Fruit fly (Drosophila melanogaster) whole organism, embryonic: ENCODE data around the gene CG31259.

Experiments
- BEAF-32 ChIP-seq: fragments of 200-800 bp; sonication (Bioruptor generic); optimal IDR thresholded peaks from 3 replicates; lab custom pipeline; 2017; ENCODE audit warnings: missing biosample characterization, missing genetic modification characterization, mild to moderate bottlenecking, moderate library complexity, missing genetic modification reagents
- CG10543 ChIP-seq: fragments of 200-800 bp; sonication (Bioruptor generic); optimal IDR thresholded peaks from 3 replicates; lab custom pipeline; 2017; ENCODE audit warnings: missing biosample characterization, mild to moderate bottlenecking, missing genetic modification characterization, moderate library complexity
- CG10654 ChIP-seq: fragments of 200-800 bp; sonication (Bioruptor generic); optimal IDR thresholded peaks from 2 replicates; lab custom pipeline; 2016; ENCODE audit warnings: missing biosample characterization, missing genetic modification characterization
- CG14050 ChIP-seq: fragments of 200-800 bp; sonication (Bioruptor generic); IDR thresholded peaks from 3 replicates; pipeline ENCODE4 v1.3.6; 2022; ENCODE audit warnings: missing biosample characterization, missing genetic modification characterization
- CG14710 ChIP-seq: fragments of 200-800 bp; sonication (Bioruptor generic); optimal IDR thresholded peaks from 3 replicates; lab custom pipeline; 2019; ENCODE audit warnings: missing biosample characterization, mild to moderate bottlenecking, missing genetic modification characterization, moderate library complexity
- CG15073 ChIP-seq: fragments of 200-800 bp; sonication (Bioruptor generic); optimal IDR thresholded peaks from 2 replicates; lab custom pipeline; 2016; ENCODE audit warnings: missing biosample characterization, missing genetic modification characterization
- CG15696 ChIP-seq: fragments of 200-800 bp; sonication (Bioruptor generic); optimal IDR thresholded peaks from 2 replicates; lab custom pipeline; 2019; ENCODE audit warnings: missing biosample characterization, mild to moderate bottlenecking, missing genetic modification characterization, moderate library complexity
- CG1603 ChIP-seq: fragments of 200-800 bp; sonication (Bioruptor generic); optimal IDR thresholded peaks from 2 replicates; lab custom pipeline; 2019; ENCODE audit warnings: missing biosample characterization, mild to moderate bottlenecking, missing genetic modification characterization, moderate library complexity
- CG1832 ChIP-seq: fragments of 200-800 bp; sonication (Bioruptor generic); optimal IDR thresholded peaks from 2 replicates; lab custom pipeline; 2017; ENCODE audit warnings: missing biosample characterization, mild to moderate bottlenecking, missing genetic modification characterization, inconsistent platforms
- CG18599 ChIP-seq: fragments of 200-800 bp; sonication (Bioruptor generic); optimal IDR thresholded peaks from 3 replicates; lab custom pipeline; 2017; ENCODE audit warnings: missing biosample characterization, missing genetic modification characterization, mild to moderate bottlenecking, moderate library complexity, missing genetic modification reagents
- CG31365 ChIP-seq: fragments of 200-800 bp; sonication (Bioruptor generic); optimal IDR thresholded peaks from 2 replicates; lab custom pipeline; 2018; ENCODE audit warnings: missing biosample characterization, mild to moderate bottlenecking, missing genetic modification characterization
- CG5245 ChIP-seq: fragments of 200-800 bp; sonication (Bioruptor generic); optimal IDR thresholded peaks from 3 replicates; lab custom pipeline; 2016; ENCODE audit warnings: missing biosample characterization, missing genetic modification characterization
- CG5953 ChIP-seq: fragments of 200-800 bp; sonication (Bioruptor generic); IDR thresholded peaks from 2 replicates; pipeline ENCODE4 v1.3.6; 2022; ENCODE audit warnings: missing biosample characterization, missing genetic modification characterization
- CG7372 ChIP-seq: fragments of 200-800 bp; sonication (Bioruptor generic); IDR thresholded peaks from 2 replicates; pipeline ENCODE4 v1.3.6; 2022; ENCODE audit warnings: missing biosample characterization, missing genetic modification characterization
- CG7556 ChIP-seq: fragments of 200-800 bp; sonication (Bioruptor generic); optimal IDR thresholded peaks from 2 replicates; lab custom pipeline; 2017; ENCODE audit warnings: missing biosample characterization, mild to moderate bottlenecking, missing genetic modification characterization
- CG8281 ChIP-seq: fragments of 200-800 bp; sonication (Bioruptor generic); optimal IDR thresholded peaks from 2 replicates; lab custom pipeline; 2018; ENCODE audit warnings: missing biosample characterization, mild to moderate bottlenecking, missing genetic modification characterization, moderate library complexity
- CG8478 ChIP-seq: fragments of >200 bp; optimal IDR thresholded peaks from 2 replicates; lab custom pipeline; 2018
- CG9876 ChIP-seq: fragments of 200-800 bp; sonication (Bioruptor generic); optimal IDR thresholded peaks from 2 replicates; lab custom pipeline; 2016; ENCODE audit warnings: missing biosample characterization, missing genetic modification characterization
- CoRest ChIP-seq: fragments of 200-800 bp; sonication (Bioruptor generic); optimal IDR thresholded peaks from 3 replicates; lab custom pipeline; 2018; ENCODE audit warnings: missing biosample characterization, mild to moderate bottlenecking, missing genetic modification characterization, moderate library complexity
- Dbx ChIP-seq: fragments of 200-800 bp; sonication (Bioruptor generic); IDR thresholded peaks from 3 replicates; pipeline ENCODE4 v1.3.6; 2022; ENCODE audit warnings: missing biosample characterization, missing genetic modification characterization
- Drgx ChIP-seq: fragments of 200-800 bp; sonication (Bioruptor generic); IDR thresholded peaks from 2 replicates; pipeline ENCODE4 v1.3.6; 2022; ENCODE audit warnings: missing biosample characterization, missing genetic modification characterization
- Eip74EF ChIP-seq, 2 experiments: fragments of 200-800 bp in 1 of 2; fragments of >200 bp in 1 of 2; sonication (Bioruptor generic) in 1 of 2; optimal IDR thresholded peaks; 2 replicates each; lab custom pipeline; 2017 to 2019; ENCODE audit warnings: missing biosample characterization in 2 of 2, missing genetic modification characterization in 2 of 2, mild to moderate bottlenecking in 1 of 2, moderate library complexity in 1 of 2
- GATAe ChIP-seq: fragments of 200-800 bp; sonication (Bioruptor generic); conservative IDR thresholded peaks from 2 replicates; pipeline ENCODE4 v1.3.6; 2022; ENCODE audit warnings: missing biosample characterization, missing genetic modification characterization
- Gug ChIP-seq: fragments of 200-800 bp; sonication (Bioruptor generic); IDR thresholded peaks from 4 replicates; pipeline ENCODE4 v1.3.6; 2022; ENCODE audit warnings: missing biosample characterization, missing genetic modification characterization
- Hmr ChIP-seq: fragments of 200-800 bp; sonication (Bioruptor generic); optimal IDR thresholded peaks from 3 replicates; lab custom pipeline; 2017; ENCODE audit warnings: mild to moderate bottlenecking, missing biosample characterization, missing genetic modification reagents, missing genetic modification characterization
- Lhr ChIP-seq: fragments of 200-800 bp; sonication (Bioruptor generic); optimal IDR thresholded peaks from 3 replicates; lab custom pipeline; 2017; ENCODE audit warnings: mild to moderate bottlenecking, missing biosample characterization, missing genetic modification reagents, missing genetic modification characterization
- Ptx1 ChIP-seq: fragments of 200-800 bp; sonication (Bioruptor generic); IDR thresholded peaks from 2 replicates; pipeline ENCODE4 v1.3.6; 2022; ENCODE audit warnings: missing biosample characterization, missing genetic modification characterization
- Ravus ChIP-seq: fragments of 200-800 bp; sonication (Bioruptor generic); IDR thresholded peaks from 2 replicates; pipeline ENCODE4 v1.3.6; 2022; ENCODE audit warnings: missing biosample characterization, missing genetic modification characterization
- Rx ChIP-seq: fragments of 200-800 bp; sonication (Bioruptor generic); IDR thresholded peaks from 2 replicates; pipeline ENCODE4 v1.3.6; 2022; ENCODE audit warnings: missing biosample characterization, missing genetic modification characterization
- Spps ChIP-seq: fragments of 200-800 bp; sonication (Bioruptor generic); optimal IDR thresholded peaks from 2 replicates; lab custom pipeline; 2018; ENCODE audit warnings: missing biosample characterization, mild to moderate bottlenecking, missing genetic modification characterization
- Stat92E ChIP-seq, 3 experiments: fragments of >200 bp in 2 of 3; fragments of 200-800 bp in 1 of 3; sonication (Bioruptor generic) in 1 of 3; optimal IDR thresholded peaks; 2 replicates each; lab custom pipeline; 2017 to 2019; ENCODE audit warnings: missing biosample characterization in 3 of 3, missing genetic modification characterization in 3 of 3, mild to moderate bottlenecking in 1 of 3, moderate library complexity in 1 of 3
- Xrp1 ChIP-seq: fragments of 200-800 bp; sonication (Bioruptor generic); IDR thresholded peaks from 2 replicates; pipeline ENCODE4 v1.3.6; 2022; ENCODE audit warnings: missing biosample characterization, missing genetic modification characterization
- az2 ChIP-seq: fragments of 200-800 bp; sonication (Bioruptor generic); optimal IDR thresholded peaks from 3 replicates; lab custom pipeline; 2016; ENCODE audit warnings: missing biosample characterization, missing genetic modification characterization
- corto ChIP-seq: fragments of 200-800 bp; sonication (Bioruptor generic); optimal IDR thresholded peaks from 2 replicates; lab custom pipeline; 2016; ENCODE audit warnings: missing biosample characterization, mild to moderate bottlenecking, missing genetic modification characterization, moderate library complexity
- crol ChIP-seq: fragments of 200-800 bp; sonication (Bioruptor generic); IDR thresholded peaks from 2 replicates; pipeline ENCODE4 v1.3.6; 2022; ENCODE audit warnings: missing biosample characterization, missing genetic modification characterization
- crp ChIP-seq, 2 experiments: fragments of 200-800 bp; sonication (Bioruptor generic); optimal IDR thresholded peaks; 2 replicates in 1 of 2; 3 replicates in 1 of 2; lab custom pipeline; 2017; ENCODE audit warnings: missing biosample characterization in 2 of 2, missing genetic modification characterization in 2 of 2, mild to moderate bottlenecking in 1 of 2, moderate library complexity in 1 of 2
- da ChIP-seq: fragments of 200-800 bp; sonication (Bioruptor generic); optimal IDR thresholded peaks from 2 replicates; lab custom pipeline; 2016; ENCODE audit warnings: missing biosample characterization, missing genetic modification characterization
- disco-r ChIP-seq: fragments of 200-800 bp; sonication (Bioruptor generic); optimal IDR thresholded peaks from 2 replicates; lab custom pipeline; 2016; ENCODE audit warnings: missing biosample characterization, missing genetic modification characterization
- dmrt99B ChIP-seq: fragments of 200-800 bp; sonication (Bioruptor generic); optimal IDR thresholded peaks from 2 replicates; lab custom pipeline; 2018; ENCODE audit warnings: missing biosample characterization, mild to moderate bottlenecking, missing genetic modification characterization, moderate library complexity
- fd3F ChIP-seq: fragments of 200-800 bp; sonication (Bioruptor generic); optimal IDR thresholded peaks from 2 replicates; lab custom pipeline; 2018; ENCODE audit warnings: missing biosample characterization, mild to moderate bottlenecking, missing genetic modification characterization, moderate library complexity
- ftz-f1 ChIP-seq: fragments of 200-800 bp; sonication (Bioruptor generic); optimal IDR thresholded peaks from 2 replicates; lab custom pipeline; 2016; ENCODE audit warnings: missing biosample characterization, missing genetic modification characterization
- gem ChIP-seq: fragments of 200-800 bp; sonication (Bioruptor generic); optimal IDR thresholded peaks from 2 replicates; lab custom pipeline; 2019; ENCODE audit warnings: missing biosample characterization, mild to moderate bottlenecking, missing genetic modification characterization, moderate library complexity
- insv ChIP-seq, 2 experiments: fragments of 200-800 bp; sonication (Bioruptor generic); optimal IDR thresholded peaks; 3 replicates each; lab custom pipeline; 2016 to 2018; ENCODE audit warnings: missing biosample characterization in 2 of 2, missing genetic modification characterization in 2 of 2
- klu ChIP-seq: fragments of 200-800 bp; sonication (Bioruptor generic); IDR thresholded peaks from 2 replicates; pipeline ENCODE4 v1.3.6; 2022; ENCODE audit warnings: missing biosample characterization, missing genetic modification characterization
- lbe ChIP-seq: fragments of 200-800 bp; sonication (Bioruptor generic); optimal IDR thresholded peaks from 2 replicates; lab custom pipeline; 2016; ENCODE audit warnings: missing biosample characterization, mild to moderate bottlenecking, missing genetic modification characterization
- mirr ChIP-seq: fragments of 200-800 bp; sonication (Bioruptor generic); optimal IDR thresholded peaks from 3 replicates; lab custom pipeline; 2018; ENCODE audit warnings: missing biosample characterization, mild to moderate bottlenecking, missing genetic modification characterization
- oc ChIP-seq: fragments of 200-800 bp; sonication (Bioruptor generic); optimal IDR thresholded peaks from 2 replicates; lab custom pipeline; 2018; ENCODE audit warnings: missing biosample characterization, mild to moderate bottlenecking, missing genetic modification characterization, moderate library complexity
- tap ChIP-seq: fragments of 200-800 bp; optimal IDR thresholded peaks from 3 replicates; lab custom pipeline; 2019; ENCODE audit warnings: missing biosample characterization, mild to moderate bottlenecking, missing genetic modification characterization, moderate library complexity
- tio ChIP-seq: fragments of 200-800 bp; sonication (Bioruptor generic); optimal IDR thresholded peaks from 2 replicates; lab custom pipeline; 2017; ENCODE audit warnings: missing biosample characterization, missing genetic modification characterization, inconsistent platforms
- unc-4 ChIP-seq: fragments of 200-800 bp; sonication (Bioruptor generic); IDR thresholded peaks from 2 replicates; pipeline ENCODE4 v1.3.6; 2022; ENCODE audit warnings: missing biosample characterization, missing genetic modification characterization; ENCODE audit not compliant: partially characterized antibody
- zen ChIP-seq: fragments of 200-800 bp; sonication (Bioruptor generic); optimal IDR thresholded peaks from 3 replicates; lab custom pipeline; 2018; ENCODE audit warnings: missing biosample characterization, mild to moderate bottlenecking, missing genetic modification characterization, moderate library complexity

The CG31259 gene

dm6 chr3R:8517752-8518185 lies 6.0 kb upstream of the CG31259 start, which contains the start of gene CG11737 (continued):
- TF ChIP-seq az2 (GFP tag; lab: Kevin White, UChicago) = no peak
- no peak for TF ChIP-seq Hmr (GFP tag; lab: Kevin White, UChicago)
- TF ChIP-seq klu = no peak
- TF ChIP-seq Dbx (GFP tag; lab: Robert Waterston, UW) = no peak
- no peak for TF ChIP-seq Eip74EF (GFP tag; optimal IDR thresholded peaks at IDR 0.05; lab: Kevin White, UChicago)
- peak; percentile 8 for TF ChIP-seq zen (tag; lab: Kevin White, UChicago)
- peak; percentile 89 for TF ChIP-seq crol (GFP tag; lab: Robert Waterston, UW)
- no peak for TF ChIP-seq ftz-f1 (GFP tag; lab: Kevin White, UChicago)
- TF ChIP-seq insv (GFP tag; optimal IDR thresholded peaks at IDR 0.05; lab: Kevin White, UChicago) = no peak
- TF ChIP-seq Gug (GFP tag; lab: Robert Waterston, UW) = no peak
- no peak for TF ChIP-seq CG1832
- no peak for TF ChIP-seq Stat92E (GFP tag; optimal IDR thresholded peaks at IDR 0.05; lab: Kevin White, UChicago)
- TF ChIP-seq Ptx1 (GFP tag; lab: Robert Waterston, UW) = no peak
- TF ChIP-seq CG7372 (GFP tag; lab: Robert Waterston, UW) = no peak
- no peak for TF ChIP-seq oc (tag; lab: Kevin White, UChicago)
- no peak for TF ChIP-seq GATAe (GFP tag; lab: Robert Waterston, UW)
- TF ChIP-seq CG8478 (lab: Kevin White, UChicago) = no peak
- no peak for TF ChIP-seq CG10654 (GFP tag; lab: Kevin White, UChicago)
- no peak for TF ChIP-seq CG14710 (tag; lab: Kevin White, UChicago)
- TF ChIP-seq CG5953 = no peak
- TF ChIP-seq disco-r (GFP tag; lab: Kevin White, UChicago) = no peak
- no peak for TF ChIP-seq Lhr (GFP tag; lab: Kevin White, UChicago)
- TF ChIP-seq CoRest (tag; lab: Kevin White, UChicago) = no peak
- TF ChIP-seq dmrt99B (tag; lab: Kevin White, UChicago) = no peak
- peak; percentile 58 for TF ChIP-seq CG1603 (tag; lab: Kevin White, UChicago)
- no peak for TF ChIP-seq da (GFP tag; lab: Kevin White, UChicago)
- TF ChIP-seq CG15696 (tag; lab: Kevin White, UChicago) = no peak
- no peak; the same call in 1 of the 2 replicates for TF ChIP-seq Drgx
- TF ChIP-seq corto (GFP tag; lab: Kevin White, UChicago) = no peak
- no peak for TF ChIP-seq crp (GFP tag; optimal IDR thresholded peaks at IDR 0.05; lab: Kevin White, UChicago)
- TF ChIP-seq CG10543 (GFP tag; lab: Kevin White, UChicago) = peak; percentile 18
- no peak for TF ChIP-seq tap (tag; lab: Kevin White, UChicago)
- TF ChIP-seq BEAF-32 = peak; percentile 54
- no peak for TF ChIP-seq CG7556
- no peak for TF ChIP-seq CG14050
- no peak for TF ChIP-seq CG31365 (tag; lab: Kevin White, UChicago)
- TF ChIP-seq CG15073 (GFP tag; lab: Kevin White, UChicago) = no peak
- no peak for TF ChIP-seq lbe (GFP tag; lab: Kevin White, UChicago)
- no peak for TF ChIP-seq CG8281 (tag; lab: Kevin White, UChicago)
- TF ChIP-seq CG5245 (GFP tag; lab: Kevin White, UChicago) = no peak
- no peak for TF ChIP-seq Spps (tag; lab: Kevin White, UChicago)
- TF ChIP-seq CG18599 (GFP tag; lab: Kevin White, UChicago) = no peak
- TF ChIP-seq fd3F (GFP tag; lab: Kevin White, UChicago) = no peak
- no peak for TF ChIP-seq mirr (GFP tag; lab: Kevin White, UChicago)
- TF ChIP-seq tio = no peak
- TF ChIP-seq CG9876 = no peak
- TF ChIP-seq Xrp1 = no peak
- no peak for TF ChIP-seq Rx (GFP tag; lab: Robert Waterston, UW)
- no peak for TF ChIP-seq Ravus (GFP tag; lab: Robert Waterston, UW)
- TF ChIP-seq gem (tag; lab: Kevin White, UChicago) = no peak
- TF ChIP-seq unc-4 (GFP tag; lab: Robert Waterston, UW) = 0 out of 2 replicates have a peak, but pooled peaks have one; percentile 38
